Fruit fly (Drosophila melanogaster): Measurements from ENCODE around the gene CG14443.

The CG14443 gene

DNA sequence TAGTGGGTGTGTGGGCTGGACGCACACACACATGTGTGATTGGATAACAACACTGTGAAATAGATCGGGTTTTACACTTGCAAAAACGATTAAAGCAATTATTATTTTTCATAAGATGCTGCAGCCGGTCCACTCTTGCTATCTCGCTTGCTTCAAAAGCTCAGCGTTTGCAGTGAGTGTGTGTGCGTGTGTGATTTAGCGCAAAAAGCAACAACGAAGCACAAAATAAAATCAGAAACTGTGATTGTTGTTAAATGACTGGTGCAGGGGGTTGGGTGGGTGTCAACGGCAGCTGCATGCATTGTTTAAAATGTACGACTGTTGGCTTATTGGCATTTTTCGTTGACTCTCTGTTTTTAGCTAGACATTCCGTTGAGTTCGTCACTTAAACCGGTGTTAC, 28.1 kb downstream of the CG14443 start (continued):
- TF ChIP-seq CG13624 (GFP tag; optimal IDR thresholded peaks at IDR 0.05) = no peak
- TF ChIP-seq Ets97D (GFP tag; optimal IDR thresholded peaks at IDR 0.05) = no peak
- no peak for TF ChIP-seq Sin3A (optimal IDR thresholded peaks at IDR 0.05)

DNA sequence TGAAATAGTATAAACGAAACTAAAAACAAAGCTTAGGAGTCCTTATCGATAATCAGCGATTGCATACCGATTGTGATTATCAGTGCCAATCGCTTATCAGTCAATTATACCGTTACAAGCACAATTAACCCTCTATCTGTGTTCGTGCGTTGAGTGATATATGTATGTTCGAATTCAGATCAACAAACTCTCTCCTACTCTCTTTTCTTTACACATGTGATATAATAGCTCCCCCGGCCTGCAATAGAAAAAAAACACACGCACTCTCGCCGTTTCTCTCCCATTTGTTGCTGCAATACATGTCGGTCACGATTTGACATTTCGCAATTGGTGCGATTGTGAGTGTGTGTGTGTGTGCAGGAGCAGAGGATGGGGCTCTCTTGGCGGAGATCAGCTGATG, 28.6 kb downstream of the CG14443 start:
- TF ChIP-seq eve (GFP tag; optimal IDR thresholded peaks at IDR 0.05) (peak in 1 of 2 experiments; percentile 29), Pdp1 (GFP tag; optimal IDR thresholded peaks at IDR 0.05) (peak in 1 of 2 experiments; percentile 92), CG7745 (tag; optimal IDR thresholded peaks at IDR 0.05) (no peak), sd (tag; optimal IDR thresholded peaks at IDR 0.05) (peak; percentile 4), exex (tag; optimal IDR thresholded peaks at IDR 0.05) (peak; percentile 89), mirr (GFP tag; optimal IDR thresholded peaks at IDR 0.05) (peak; percentile 10), Trl (optimal IDR thresholded peaks at IDR 0.05) (peak in 1 of 2 experiments; percentile 24), Trl (GFP tag; optimal IDR thresholded peaks at IDR 0.05) (no peak), grn (GFP tag; optimal IDR thresholded peaks at IDR 0.05) (peak; percentile 87), klu (GFP tag; IDR thresholded peaks at IDR 0.05) (no peak), cg (GFP tag; optimal IDR thresholded peaks at IDR 0.05) (peak; percentile 56), sug (tag; optimal IDR thresholded peaks at IDR 0.05) (peak; percentile 54)

DNA sequence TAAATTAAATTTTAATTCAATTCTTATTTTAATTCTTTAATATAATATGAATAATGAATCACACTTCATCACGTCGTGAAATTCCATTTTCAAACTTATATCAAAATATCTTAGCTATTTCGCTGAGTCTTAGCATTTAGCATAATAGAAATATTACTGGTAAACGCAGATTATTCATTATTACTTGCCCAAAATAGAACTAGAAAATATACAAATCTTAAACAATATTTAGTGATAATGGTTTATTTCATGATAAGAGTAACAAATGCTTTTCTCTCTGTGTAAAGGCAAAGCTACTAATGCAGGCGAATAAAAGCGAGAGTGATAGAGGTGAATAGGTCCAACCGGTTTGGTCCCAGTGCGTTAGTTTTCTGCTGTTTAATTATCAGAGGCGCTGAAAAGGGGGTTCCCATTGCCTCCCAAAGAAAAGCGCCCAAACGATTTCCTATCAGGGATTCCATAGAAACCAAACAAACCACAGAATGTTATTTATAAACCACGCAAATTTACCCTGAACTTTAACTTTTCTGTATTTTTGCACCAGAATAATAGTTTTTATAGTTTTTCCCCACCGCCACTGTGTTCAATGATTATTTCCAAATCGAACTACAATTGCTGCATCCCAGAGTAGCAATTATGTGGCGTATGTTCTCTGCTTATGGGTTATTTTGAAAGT, 29.3 kb downstream of the CG14443 start:
- TF ChIP-seq CG9437 (GFP tag; optimal IDR thresholded peaks at IDR 0.05) (peak; percentile 4), CG31365 (tag; optimal IDR thresholded peaks at IDR 0.05) (no peak), grn (GFP tag; optimal IDR thresholded peaks at IDR 0.05) (no peak), bsh (GFP tag; optimal IDR thresholded peaks at IDR 0.05) (peak in 1 of 2 experiments; percentile 8), otp (GFP tag; IDR thresholded peaks at IDR 0.05) (peak; percentile 52; the same call in 1 of the 3 replicates), CG17802 (tag; optimal IDR thresholded peaks at IDR 0.05) (no peak), CG13296 (GFP tag; optimal IDR thresholded peaks at IDR 0.05) (peak; percentile 33), CG14014 (GFP tag; IDR thresholded peaks at IDR 0.05) (peak; percentile 56; the same call in 1 of the 2 replicates), p53 (GFP tag; optimal IDR thresholded peaks at IDR 0.05) (no peak), Atf-2 (GFP tag; optimal IDR thresholded peaks at IDR 0.05) (peak; percentile 15), inv (GFP tag; IDR thresholded peaks at IDR 0.05; ENCODE audit: partially characterized antibody) (no peak), Aef1 (GFP tag; IDR thresholded peaks at IDR 0.05) (peak; percentile 37; the same call in 1 of the 3 replicates), her (GFP tag; optimal IDR thresholded peaks at IDR 0.05) (peak; percentile 51), CG6791 (GFP tag; IDR thresholded peaks at IDR 0.05; ENCODE audit: partially characterized antibody) (no peak), Hr3 (GFP tag; optimal IDR thresholded peaks at IDR 0.05) (peak; percentile 1), CG14441 (GFP tag; IDR thresholded peaks at IDR 0.05) (peak; percentile 93), bowl (GFP tag; IDR thresholded peaks at IDR 0.05) (no peak), Doc3 (GFP tag; IDR thresholded peaks at IDR 0.05; ENCODE audit: partially characterized antibody) (no peak), grau (tag; optimal IDR thresholded peaks at IDR 0.05) (peak; percentile 46), ase (GFP tag; IDR thresholded peaks at IDR 0.05) (peak; percentile 33; the same call in 1 of the 3 replicates), CG4854 (GFP tag; optimal IDR thresholded peaks at IDR 0.05) (no peak), CHES-1-like (GFP tag; optimal IDR thresholded peaks at IDR 0.05) (peak; percentile 42), CG8765 (GFP tag; IDR thresholded peaks at IDR 0.05) (no peak), CG4328 (GFP tag; optimal IDR thresholded peaks at IDR 0.05) (no peak), Dll (GFP tag; IDR thresholded peaks at IDR 0.05; ENCODE audit: partially characterized antibody) (no peak), CG9215 (GFP tag; IDR thresholded peaks at IDR 0.05) (peak; percentile 41; the same call in 1 of the 2 replicates), tx (GFP tag; optimal IDR thresholded peaks at IDR 0.05) (no peak), CoRest (tag; optimal IDR thresholded peaks at IDR 0.05) (peak; percentile 25), btn (GFP tag; optimal IDR thresholded peaks at IDR 0.05) (no peak), CG31388 (GFP tag; optimal IDR thresholded peaks at IDR 0.05) (no peak), CG17829 (tag; optimal IDR thresholded peaks at IDR 0.05) (peak; percentile 25), CG2116 (GFP tag; optimal IDR thresholded peaks at IDR 0.05) (no peak), E2f2 (GFP tag; IDR thresholded peaks at IDR 0.05) (no peak; the same call in 1 of the 2 replicates), eyg (GFP tag; optimal IDR thresholded peaks at IDR 0.05) (no peak)

Data from whole organism, embryonic.